Worm (Caenorhabditis elegans) whole organism, late embryonic: ENCODE measurements around the gene ift-43.

Source experiments
- C08G9.2 ChIP-seq: sonication (generic microtip); optimal IDR thresholded peaks from 2 replicates; lab custom pipeline; 2016; ENCODE audit warnings: mild to moderate bottlenecking, missing genetic modification characterization, moderate library complexity, missing compliant biosample characterization
- eyg-1 ChIP-seq: sonication (generic microtip); optimal IDR thresholded peaks from 2 replicates; lab custom pipeline; 2016; ENCODE audit warnings: missing genotype, missing genetic modification characterization, missing compliant biosample characterization
- nhr-11 ChIP-seq: fragments of 150-350 bp; optimal IDR thresholded peaks from 2 replicates; lab custom pipeline; 2014; ENCODE audit warnings: missing biosample characterization, missing genetic modification characterization
- pqm-1 ChIP-seq: sonication (generic microtip); optimal IDR thresholded peaks from 2 replicates; lab custom pipeline; 2016; ENCODE audit warnings: missing genetic modification characterization, missing compliant biosample characterization
- unc-86 ChIP-seq: sonication (generic microtip); optimal IDR thresholded peaks from 2 replicates; lab custom pipeline; 2016; ENCODE audit warnings: missing genetic modification characterization, missing compliant biosample characterization

DNA sequence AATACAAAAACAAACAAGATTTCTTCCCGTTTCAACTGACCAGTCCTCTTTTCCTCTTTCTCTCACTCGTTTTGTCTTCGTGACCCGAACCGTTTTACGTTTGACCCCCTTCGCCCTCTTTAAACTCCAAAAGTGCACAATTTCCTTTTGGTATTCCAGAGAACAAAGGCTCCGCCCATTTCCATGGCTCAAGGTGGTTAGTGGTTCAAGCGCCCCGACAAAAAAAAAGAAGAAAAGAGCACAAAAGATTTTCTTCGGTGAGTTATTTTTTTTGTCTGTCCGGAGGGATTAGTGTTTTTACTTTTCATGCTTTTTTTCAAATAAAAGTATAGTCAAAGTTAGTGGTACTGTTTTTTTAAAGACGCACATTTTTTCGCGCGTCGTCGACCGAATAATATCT lies 46.9 kb upstream of the ift-43 start, which contains the start of gene osta-2:
- TF ChIP-seq eyg-1 (tag; lab: Kevin White, UChicago), result no peak
- no peak for TF ChIP-seq pqm-1 (tag; lab: Kevin White, UChicago)
- TF ChIP-seq C08G9.2 (tag; lab: Kevin White, UChicago), result no peak
- no peak for TF ChIP-seq nhr-11 (tag; lab: Kevin White, UChicago)
- no peak for TF ChIP-seq unc-86 (tag; lab: Kevin White, UChicago)
